Worm (Caenorhabditis elegans) whole organism, young adult: ENCODE results near the gene gst-6.

ENCODE experiments used
- B0035.1 ChIP-seq: sonication (generic microtip); optimal IDR thresholded peaks from 2 replicates; lab custom pipeline; 2016; ENCODE audit warnings: missing genetic modification characterization, mild to moderate bottlenecking, missing compliant biosample characterization, missing genotype, missing genetic modification reagents
- B0261.1 ChIP-seq: sonication (generic microtip); optimal IDR thresholded peaks from 2 replicates; lab custom pipeline; 2016; ENCODE audit warnings: mild to moderate bottlenecking, missing genetic modification characterization, moderate library complexity, missing compliant biosample characterization
- C06A6.2 ChIP-seq: fragments of 200-800 bp; sonication (Bioruptor generic); conservative IDR thresholded peaks from 2 replicates; pipeline ENCODE4 v1.3.6; 2022; ENCODE audit warnings: missing genetic modification characterization, missing compliant biosample characterization
- C17E4.6 ChIP-seq: fragments of 200-800 bp; sonication (Bioruptor generic); IDR thresholded peaks from 2 replicates; pipeline ENCODE4 v1.3.6; 2022; ENCODE audit warnings: missing genetic modification reagents, missing genetic modification characterization, missing compliant biosample characterization
- D2030.7 ChIP-seq: fragments of 200-800 bp; sonication (Bioruptor generic); IDR thresholded peaks from 2 replicates; pipeline ENCODE4 v1.3.6; 2022; ENCODE audit warnings: missing genetic modification reagents, missing genetic modification characterization, missing compliant biosample characterization
- F23B12.7 ChIP-seq: sonication (generic microtip); optimal IDR thresholded peaks from 2 replicates; lab custom pipeline; 2017; ENCODE audit warnings: missing genetic modification characterization, mild to moderate bottlenecking, missing compliant biosample characterization, antibody characterized with exemption, moderate library complexity; ENCODE audit not compliant: insufficient read depth
- F39B2.1 ChIP-seq: fragments of 200-800 bp; sonication (Bioruptor generic); IDR thresholded peaks from 2 replicates; pipeline ENCODE4 v1.3.6; 2022; ENCODE audit warnings: missing genetic modification reagents, missing genetic modification characterization, missing compliant biosample characterization
- F57A8.1 ChIP-seq: fragments of 200-800 bp; sonication (Bioruptor generic); optimal IDR thresholded peaks from 2 replicates; lab custom pipeline; 2018; ENCODE audit warnings: mild to moderate bottlenecking, missing genetic modification characterization, moderate library complexity, missing compliant biosample characterization
- T07F8.4 ChIP-seq: sonication (generic microtip); optimal IDR thresholded peaks from 2 replicates; lab custom pipeline; 2016; ENCODE audit warnings: mild to moderate bottlenecking, missing genetic modification characterization, moderate library complexity, missing compliant biosample characterization
- Y67H2A.10 ChIP-seq: fragments of 200-800 bp; sonication (Bioruptor generic); conservative IDR thresholded peaks from 2 replicates; pipeline ENCODE4 v1.3.6; 2022; ENCODE audit warnings: missing genetic modification reagents, missing genetic modification characterization, missing compliant biosample characterization
- Y95B8A.8 ChIP-seq: fragments of 200-800 bp; sonication (Bioruptor generic); IDR thresholded peaks from 2 replicates; pipeline ENCODE4 v1.3.6; 2022; ENCODE audit warnings: missing genetic modification reagents, missing genetic modification characterization, missing compliant biosample characterization
- akir-1 ChIP-seq: fragments of 200-800 bp; sonication (Bioruptor generic); optimal IDR thresholded peaks from 2 replicates; lab custom pipeline; 2018; ENCODE audit warnings: mild to moderate bottlenecking, missing genetic modification characterization, moderate library complexity, missing compliant biosample characterization
- ama-1 ChIP-seq, 3 experiments: fragments of 150-350 bp in 1 of 3; sonication (generic microtip) in 2 of 3; optimal IDR thresholded peaks; 2 replicates each; lab custom pipeline; 2014 to 2018; ENCODE audit warnings: missing biosample characterization in 2 of 3, missing genetic modification characterization in 2 of 3, missing genetic modification reagents in 2 of 3
- aptf-2 ChIP-seq: fragments of 200-800 bp; sonication (Bioruptor generic); conservative IDR thresholded peaks from 2 replicates; pipeline ENCODE4 v1.3.6; 2022; ENCODE audit warnings: missing genetic modification reagents, missing genetic modification characterization, missing compliant biosample characterization
- atf-7 ChIP-seq: sonication (generic microtip); optimal IDR thresholded peaks from 2 replicates; lab custom pipeline; 2017; ENCODE audit warnings: mild to moderate bottlenecking, missing genetic modification characterization, missing compliant biosample characterization
- athp-1 ChIP-seq: sonication (generic microtip); optimal IDR thresholded peaks from 2 replicates; lab custom pipeline; 2017; ENCODE audit warnings: mild to moderate bottlenecking, missing genetic modification characterization, missing compliant biosample characterization
- attf-3 ChIP-seq: fragments of 200-800 bp; sonication (Bioruptor generic); conservative IDR thresholded peaks from 2 replicates; pipeline ENCODE4 v1.3.6; 2022; ENCODE audit warnings: missing genetic modification reagents, missing genetic modification characterization, missing compliant biosample characterization
- attf-6 ChIP-seq: fragments of 200-800 bp; sonication (Bioruptor generic); IDR thresholded peaks from 2 replicates; pipeline ENCODE4 v1.3.6; 2022; ENCODE audit warnings: missing genetic modification reagents, missing genetic modification characterization, missing compliant biosample characterization
- bed-2 ChIP-seq: fragments of 200-800 bp; sonication (Bioruptor generic); IDR thresholded peaks from 2 replicates; pipeline ENCODE4 v1.3.6; 2022; ENCODE audit warnings: missing genetic modification reagents, missing genetic modification characterization, missing compliant biosample characterization
- cebp-1 ChIP-seq, 2 experiments: fragments of 200-800 bp in 1 of 2; sonication (Bioruptor generic) in 1 of 2; sonication (generic microtip) in 1 of 2; IDR thresholded peaks in 1 of 2; optimal IDR thresholded peaks in 1 of 2; 2 replicates each; pipeline versions ENCODE4 v1.3.6 to Lab custom; 2017 to 2022; ENCODE audit warnings: missing compliant biosample characterization in 2 of 2, missing genetic modification characterization in 2 of 2, mild to moderate bottlenecking in 1 of 2, missing genetic modification reagents in 1 of 2, moderate library complexity in 1 of 2
- ceh-91 ChIP-seq: fragments of 200-800 bp; sonication (Bioruptor generic); IDR thresholded peaks from 2 replicates; pipeline ENCODE4 v1.3.6; 2022; ENCODE audit warnings: missing genetic modification reagents, missing genetic modification characterization, missing compliant biosample characterization
- dox-1 ChIP-seq: fragments of 200-800 bp; sonication (Bioruptor generic); IDR thresholded peaks from 2 replicates; pipeline ENCODE4 v1.3.6; 2022; ENCODE audit warnings: missing genetic modification reagents, missing genetic modification characterization, missing compliant biosample characterization
- dpl-1 ChIP-seq: fragments of 150-350 bp; optimal IDR thresholded peaks from 2 replicates; lab custom pipeline; 2014; ENCODE audit warnings: missing biosample characterization, missing genetic modification reagents, missing genetic modification characterization
- egl-18 ChIP-seq: fragments of 200-800 bp; sonication (Bioruptor generic); IDR thresholded peaks from 2 replicates; pipeline ENCODE4 v1.3.6; 2022; ENCODE audit warnings: missing genetic modification reagents, missing genetic modification characterization, missing compliant biosample characterization
- ets-4 ChIP-seq: fragments of 200-800 bp; sonication (Bioruptor generic); optimal IDR thresholded peaks from 2 replicates; lab custom pipeline; 2018; ENCODE audit warnings: mild to moderate bottlenecking, missing genetic modification characterization, missing compliant biosample characterization
- gei-17 ChIP-seq: fragments of 200-800 bp; sonication (Bioruptor generic); optimal IDR thresholded peaks from 2 replicates; lab custom pipeline; 2018; ENCODE audit warnings: mild to moderate bottlenecking, missing genetic modification characterization, missing compliant biosample characterization
- hlh-12 ChIP-seq: sonication (generic microtip); optimal IDR thresholded peaks from 2 replicates; lab custom pipeline; 2016; ENCODE audit warnings: missing genetic modification characterization, missing compliant biosample characterization
- hlh-26 ChIP-seq: fragments of 200-800 bp; sonication (Bioruptor generic); conservative IDR thresholded peaks from 2 replicates; pipeline ENCODE4 v1.3.6; 2022; ENCODE audit warnings: missing genetic modification reagents, missing genetic modification characterization, missing compliant biosample characterization
- hmg-1.2 ChIP-seq: fragments of 200-800 bp; sonication (Bioruptor generic); IDR thresholded peaks from 2 replicates; pipeline ENCODE4 v1.3.6; 2022; ENCODE audit warnings: missing genetic modification reagents, missing genetic modification characterization, missing compliant biosample characterization
- hsf-1 ChIP-seq: fragments of 200-800 bp; sonication (Bioruptor generic); IDR thresholded peaks from 2 replicates; pipeline ENCODE4 v1.3.6; 2022; ENCODE audit warnings: missing genetic modification reagents, missing genetic modification characterization, missing compliant biosample characterization
- lin-35 ChIP-seq, 3 experiments: fragments of 150-350 bp in 2 of 3; sonication (generic microtip) in 1 of 3; optimal IDR thresholded peaks; 2 replicates each; lab custom pipeline; 2014 to 2018; ENCODE audit warnings: missing biosample characterization in 3 of 3, missing genetic modification characterization in 3 of 3, missing genetic modification reagents in 3 of 3
- lin-40 ChIP-seq: sonication (generic microtip); optimal IDR thresholded peaks from 2 replicates; lab custom pipeline; 2016; ENCODE audit warnings: missing genetic modification characterization, mild to moderate bottlenecking, missing compliant biosample characterization, missing genotype, missing genetic modification reagents
- lin-54 ChIP-seq: fragments of 200-800 bp; sonication (Bioruptor generic); optimal IDR thresholded peaks from 2 replicates; lab custom pipeline; 2018; ENCODE audit warnings: mild to moderate bottlenecking, missing genetic modification characterization, missing compliant biosample characterization
- madf-10 ChIP-seq: sonication (generic microtip); optimal IDR thresholded peaks from 2 replicates; lab custom pipeline; 2016; ENCODE audit warnings: mild to moderate bottlenecking, missing genetic modification characterization, missing compliant biosample characterization
- madf-8 ChIP-seq: fragments of 200-800 bp; sonication (Bioruptor generic); conservative IDR thresholded peaks from 2 replicates; pipeline ENCODE4 v1.3.6; 2022; ENCODE audit warnings: missing genetic modification reagents, missing genetic modification characterization, missing compliant biosample characterization
- mcd-1 ChIP-seq: fragments of 200-800 bp; sonication (Bioruptor generic); IDR thresholded peaks from 2 replicates; pipeline ENCODE4 v1.3.6; 2022; ENCODE audit warnings: missing genetic modification reagents, missing genetic modification characterization, missing compliant biosample characterization
- nfyb-1 ChIP-seq: fragments of 200-800 bp; sonication (Bioruptor generic); IDR thresholded peaks from 2 replicates; pipeline ENCODE4 v1.3.6; 2022; ENCODE audit warnings: missing genetic modification reagents, missing genetic modification characterization, missing compliant biosample characterization
- nhr-120 ChIP-seq: fragments of 200-800 bp; sonication (Bioruptor generic); IDR thresholded peaks from 2 replicates; pipeline ENCODE4 v1.3.6; 2022; ENCODE audit warnings: missing genetic modification characterization, missing compliant biosample characterization
- nhr-179 ChIP-seq: sonication (generic microtip); optimal IDR thresholded peaks from 2 replicates; lab custom pipeline; 2016; ENCODE audit warnings: mild to moderate bottlenecking, missing genetic modification characterization, missing compliant biosample characterization
- nhr-90 ChIP-seq: sonication (generic microtip); optimal IDR thresholded peaks from 2 replicates; lab custom pipeline; 2016; ENCODE audit warnings: missing genotype, mild to moderate bottlenecking, missing genetic modification characterization, missing compliant biosample characterization
- rec-8 ChIP-seq, 2 experiments: sonication (generic microtip); optimal IDR thresholded peaks; 2 replicates each; lab custom pipeline; 2016; ENCODE audit warnings: mild to moderate bottlenecking in 2 of 2, missing genetic modification characterization in 2 of 2, missing genetic modification reagents in 2 of 2, missing genotype in 2 of 2, missing biosample characterization in 1 of 2, missing compliant biosample characterization in 1 of 2, moderate library complexity in 1 of 2
- sea-2 ChIP-seq: fragments of 200-800 bp; sonication (Bioruptor generic); IDR thresholded peaks from 2 replicates; pipeline ENCODE4 v1.3.6; 2022; ENCODE audit warnings: missing genetic modification characterization, missing compliant biosample characterization
- tbp1 ChIP-seq: fragments of 200-800 bp; sonication (Bioruptor generic); optimal IDR thresholded peaks from 2 replicates; lab custom pipeline; 2018; ENCODE audit warnings: mild to moderate bottlenecking, missing genetic modification characterization, missing compliant biosample characterization
- tlf-1 ChIP-seq: fragments of 200-800 bp; sonication (Bioruptor generic); optimal IDR thresholded peaks from 2 replicates; lab custom pipeline; 2018; ENCODE audit warnings: mild to moderate bottlenecking, missing genetic modification characterization, missing compliant biosample characterization
- unc-130 ChIP-seq: sonication (generic microtip); optimal IDR thresholded peaks from 2 replicates; lab custom pipeline; 2016; ENCODE audit warnings: missing genetic modification reagents, missing genetic modification characterization, missing compliant biosample characterization
- xnd-1 ChIP-seq: sonication (generic microtip); optimal IDR thresholded peaks from 2 replicates; lab custom pipeline; 2016; ENCODE audit warnings: missing genotype, missing genetic modification reagents, missing genetic modification characterization, missing compliant biosample characterization
- ztf-6 ChIP-seq: fragments of 200-800 bp; sonication (Bioruptor generic); IDR thresholded peaks from 2 replicates; pipeline ENCODE4 v1.3.6; 2022; ENCODE audit warnings: missing genetic modification reagents, missing genetic modification characterization, missing compliant biosample characterization

Gene gst-6

ce11 chrII:4851594-4852106, 28.0 kb upstream of the gst-6 start, which contains the start of gene dnj-9 (continued):
- TF ChIP-seq dox-1 (peak; percentile 95), cebp-1 (GFP tag; IDR thresholded peaks at IDR 0.05; lab: Robert Waterston, UW) (peak; percentile 54), cebp-1 (tag; optimal IDR thresholded peaks at IDR 0.05; lab: Kevin White, UChicago) (peak; percentile 92), C06A6.2 (GFP tag; lab: Robert Waterston, UW) (peak; percentile 91), madf-8 (GFP tag; lab: Robert Waterston, UW) (peak; percentile 79), bed-2 (no peak), T07F8.4 (tag; lab: Kevin White, UChicago) (peak; percentile 41), madf-10 (peak; percentile 71), hlh-12 (no peak), Y67H2A.10 (peak; percentile 37; the same call in 1 of the 2 replicates), Y95B8A.8 (GFP tag; lab: Robert Waterston, UW) (peak; percentile 77; the same call in 1 of the 2 replicates), B0035.1 (peak; percentile 78), B0261.1 (peak; percentile 15), nhr-120 (no peak), akir-1 (GFP tag; lab: Kevin White, UChicago) (no peak), egl-18 (peak; percentile 72; the same call in 1 of the 2 replicates), mcd-1 (GFP tag; lab: Robert Waterston, UW) (peak; percentile 93), hlh-26 (GFP tag; lab: Robert Waterston, UW) (no peak), attf-6 (GFP tag; lab: Robert Waterston, UW) (peak; percentile 73), attf-3 (GFP tag; lab: Robert Waterston, UW) (peak; percentile 68), hsf-1 (GFP tag; lab: Robert Waterston, UW) (peak; percentile 88), lin-35 (GFP tag; optimal IDR thresholded peaks at IDR 0.05; lab: Kevin White, UChicago) (peak; percentile 86 to 99 (median 92)), unc-130 (peak; percentile 75), tbp1 (GFP tag; lab: Kevin White, UChicago) (peak; percentile 75), ama-1 (optimal IDR thresholded peaks at IDR 0.05; lab: Kevin White, UChicago) (no peak), ama-1 (GFP tag; optimal IDR thresholded peaks at IDR 0.05; lab: Kevin White, UChicago) (peak in 1 of 2 experiments; percentile 62), sea-2 (no peak), gei-17 (peak; percentile 87), lin-40 (tag; lab: Kevin White, UChicago) (peak; percentile 97), dpl-1 (peak; percentile 97), nfyb-1 (GFP tag; lab: Robert Waterston, UW) (peak; percentile 95), F39B2.1 (peak; percentile 75), athp-1 (tag; lab: Kevin White, UChicago) (peak; percentile 66), C17E4.6 (GFP tag; lab: Robert Waterston, UW) (peak; percentile 88), nhr-90 (no peak), nhr-179 (tag; lab: Kevin White, UChicago) (no peak), hmg-1.2 (GFP tag; lab: Robert Waterston, UW) (peak; percentile 73), ceh-91 (peak; percentile 69), ets-4 (GFP tag; lab: Kevin White, UChicago) (no peak), aptf-2 (GFP tag; lab: Robert Waterston, UW) (no peak), atf-7 (tag; lab: Kevin White, UChicago) (peak; percentile 82), F57A8.1 (GFP tag; lab: Kevin White, UChicago) (peak; percentile 35), tlf-1 (GFP tag; lab: Kevin White, UChicago) (peak; percentile 93), F23B12.7 (peak; percentile 92), rec-8 (tag; optimal IDR thresholded peaks at IDR 0.05; lab: Kevin White, UChicago) (peak in 1 of 2 experiments; percentile 21), D2030.7 (GFP tag; lab: Robert Waterston, UW) (peak; percentile 81), lin-54 (GFP tag; lab: Kevin White, UChicago) (peak; percentile 99), xnd-1 (tag; lab: Kevin White, UChicago) (peak; percentile 83), ztf-6 (GFP tag; lab: Robert Waterston, UW) (no peak)
